Fruit fly (Drosophila melanogaster) Kc167 (cell line): ENCODE results near the gene Bx.

ENCODE experiments used
- Myc ChIP-seq: fragments of >200 bp; optimal IDR thresholded peaks from 2 replicates; lab custom pipeline; 2017; ENCODE audit warnings: missing external identifiers
- Sin3A ChIP-seq: fragments of >200 bp; optimal IDR thresholded peaks from 2 replicates; lab custom pipeline; 2018; ENCODE audit warnings: missing external identifiers
- h ChIP-seq: fragments of >200 bp; optimal IDR thresholded peaks from 3 replicates; lab custom pipeline; 2018; ENCODE audit warnings: missing external identifiers
- insv ChIP-seq: fragments of >200 bp; optimal IDR thresholded peaks from 3 replicates; lab custom pipeline; 2018; ENCODE audit warnings: missing external identifiers
- psq ChIP-seq: fragments of >200 bp; optimal IDR thresholded peaks from 2 replicates; lab custom pipeline; 2017; ENCODE audit warnings: missing external identifiers
- ttk ChIP-seq: sonication (Bioruptor generic); optimal IDR thresholded peaks from 2 replicates; lab custom pipeline; 2017; ENCODE audit warnings: missing external identifiers

- no peak for TF ChIP-seq insv (lab: Kevin White, UChicago)
- TF ChIP-seq Myc, result no peak
- TF ChIP-seq h (lab: Kevin White, UChicago), result no peak
- no peak for TF ChIP-seq ttk
- TF ChIP-seq psq (lab: Kevin White, UChicago), result no peak
- no peak for TF ChIP-seq Sin3A
These were observed 50.5 kb downstream of the Bx start for dm6 chrX:18565630-18566319.
